Fruit fly (Drosophila melanogaster): ENCODE data around the gene CG34043.

CG34043 gene

dm6 chr2L:10292066-10292560 lies 11.4 kb upstream of the CG34043 start, which contains the start of gene Ufd4 (continued):
- TF ChIP-seq CG10267 (tag; optimal IDR thresholded peaks at IDR 0.05) = peak; percentile 74
- TF ChIP-seq Poxn (GFP tag; IDR thresholded peaks at IDR 0.05) = no peak
- peak; percentile 28 for TF ChIP-seq crc (GFP tag; optimal IDR thresholded peaks at IDR 0.05)
- TF ChIP-seq Vsx1 (GFP tag; optimal IDR thresholded peaks at IDR 0.05) = no peak
- TF ChIP-seq CG5245 (GFP tag; optimal IDR thresholded peaks at IDR 0.05) = peak; percentile 37
- TF ChIP-seq CG1602 (GFP tag; optimal IDR thresholded peaks at IDR 0.05) = peak; percentile 46
- TF ChIP-seq GATAe (GFP tag; conservative IDR thresholded peaks at IDR 0.05) = no peak
- TF ChIP-seq CG3726 (GFP tag; IDR thresholded peaks at IDR 0.05) = no peak
- no peak for TF ChIP-seq PHDP (tag; optimal IDR thresholded peaks at IDR 0.05)
- TF ChIP-seq Mad (GFP tag; optimal IDR thresholded peaks at IDR 0.05) = peak; percentile 13
- peak; percentile 57 for TF ChIP-seq CG6765 (GFP tag; optimal IDR thresholded peaks at IDR 0.05)
- TF ChIP-seq cwo (GFP tag; optimal IDR thresholded peaks at IDR 0.05) = no peak
- TF ChIP-seq wek (GFP tag; optimal IDR thresholded peaks at IDR 0.05) = peak; percentile 98
- TF ChIP-seq pros (GFP tag; optimal IDR thresholded peaks at IDR 0.05) = no peak
- no peak for TF ChIP-seq gt (GFP tag; IDR thresholded peaks at IDR 0.05)
- TF ChIP-seq CG16813 (GFP tag; IDR thresholded peaks at IDR 0.05; ENCODE audit: partially characterized antibody) = peak; percentile 40; the same call in 2 of the 3 replicates
- no peak for TF ChIP-seq CG11723 (GFP tag; optimal IDR thresholded peaks at IDR 0.05)
- no peak for TF ChIP-seq peb (GFP tag; IDR thresholded peaks at IDR 0.05)
- no peak for TF ChIP-seq CG2129 (GFP tag; IDR thresholded peaks at IDR 0.05; ENCODE audit: partially characterized antibody)
- TF ChIP-seq CG10565 (GFP tag; optimal IDR thresholded peaks at IDR 0.05) = no peak
- TF ChIP-seq Meics (GFP tag; optimal IDR thresholded peaks at IDR 0.05) = no peak
- no peak for TF ChIP-seq Kr (GFP tag; optimal IDR thresholded peaks at IDR 0.05)
- TF ChIP-seq CG15696 (tag; optimal IDR thresholded peaks at IDR 0.05) = peak; percentile 65
- TF ChIP-seq slp2 (GFP tag; optimal IDR thresholded peaks at IDR 0.05) = peak; percentile 45
- no peak for TF ChIP-seq cato (GFP tag; optimal IDR thresholded peaks at IDR 0.05; ENCODE audit: borderline replicate concordance)
- TF ChIP-seq gsb-n (tag; optimal IDR thresholded peaks at IDR 0.05) = no peak
- TF ChIP-seq CG10959 (GFP tag; IDR thresholded peaks at IDR 0.05) = no peak
- TF ChIP-seq CG11504 (tag; optimal IDR thresholded peaks at IDR 0.05) = no peak
- TF ChIP-seq tx (GFP tag; optimal IDR thresholded peaks at IDR 0.05) = peak; percentile 58
- peak; percentile 73 for TF ChIP-seq CG13424 (tag; optimal IDR thresholded peaks at IDR 0.05)
- TF ChIP-seq repo (GFP tag; optimal IDR thresholded peaks at IDR 0.05) = peak; percentile 25
- peak; percentile 57 for TF ChIP-seq CG11398 (GFP tag; optimal IDR thresholded peaks at IDR 0.05)
- no peak for TF ChIP-seq slou (GFP tag; optimal IDR thresholded peaks at IDR 0.05)
- TF ChIP-seq chn (GFP tag; optimal IDR thresholded peaks at IDR 0.05) = peak; percentile 72
- peak; percentile 65 for TF ChIP-seq CG8924 (tag; optimal IDR thresholded peaks at IDR 0.05)
- no peak for TF ChIP-seq Dek (tag; optimal IDR thresholded peaks at IDR 0.05)
- TF ChIP-seq CG32767 (GFP tag; IDR thresholded peaks at IDR 0.05) = peak; percentile 50; the same call in 1 of the 2 replicates
- TF ChIP-seq CG12942 (GFP tag; optimal IDR thresholded peaks at IDR 0.05) = peak; percentile 7
- no peak for TF ChIP-seq CG10431 (GFP tag; optimal IDR thresholded peaks at IDR 0.05)
- no peak for TF ChIP-seq Sox100B (GFP tag; optimal IDR thresholded peaks at IDR 0.05)
- no peak for TF ChIP-seq otp (GFP tag; IDR thresholded peaks at IDR 0.05)
- TF ChIP-seq CG4328 (GFP tag; optimal IDR thresholded peaks at IDR 0.05) = no peak
- no peak for TF ChIP-seq Rx (GFP tag; IDR thresholded peaks at IDR 0.05)
- TF ChIP-seq CG30403 (GFP tag; optimal IDR thresholded peaks at IDR 0.05) = peak; percentile 67
- TF ChIP-seq CG8388 (GFP tag; optimal IDR thresholded peaks at IDR 0.05) = peak; percentile 49
- no peak for TF ChIP-seq CG31441 (GFP tag; IDR thresholded peaks at IDR 0.05)
- TF ChIP-seq HmgZ (tag; optimal IDR thresholded peaks at IDR 0.05) = peak; percentile 64
- TF ChIP-seq TFAM (GFP tag; optimal IDR thresholded peaks at IDR 0.05) = no peak
- TF ChIP-seq CG11093 (GFP tag; IDR thresholded peaks at IDR 0.05) = no peak
- TF ChIP-seq CG11696 (GFP tag; IDR thresholded peaks at IDR 0.05) = peak; percentile 40; the same call in 1 of the 2 replicates
- peak; percentile 45 to 80 for TF ChIP-seq Pdp1 (GFP tag; optimal IDR thresholded peaks at IDR 0.05)
